Fruit fly (Drosophila melanogaster): ENCODE measurements around the gene CG9040.
A peak's percentile ranks its signal among the peaks of the same experiment; 100 is the strongest.

CG9040 gene

DNA sequence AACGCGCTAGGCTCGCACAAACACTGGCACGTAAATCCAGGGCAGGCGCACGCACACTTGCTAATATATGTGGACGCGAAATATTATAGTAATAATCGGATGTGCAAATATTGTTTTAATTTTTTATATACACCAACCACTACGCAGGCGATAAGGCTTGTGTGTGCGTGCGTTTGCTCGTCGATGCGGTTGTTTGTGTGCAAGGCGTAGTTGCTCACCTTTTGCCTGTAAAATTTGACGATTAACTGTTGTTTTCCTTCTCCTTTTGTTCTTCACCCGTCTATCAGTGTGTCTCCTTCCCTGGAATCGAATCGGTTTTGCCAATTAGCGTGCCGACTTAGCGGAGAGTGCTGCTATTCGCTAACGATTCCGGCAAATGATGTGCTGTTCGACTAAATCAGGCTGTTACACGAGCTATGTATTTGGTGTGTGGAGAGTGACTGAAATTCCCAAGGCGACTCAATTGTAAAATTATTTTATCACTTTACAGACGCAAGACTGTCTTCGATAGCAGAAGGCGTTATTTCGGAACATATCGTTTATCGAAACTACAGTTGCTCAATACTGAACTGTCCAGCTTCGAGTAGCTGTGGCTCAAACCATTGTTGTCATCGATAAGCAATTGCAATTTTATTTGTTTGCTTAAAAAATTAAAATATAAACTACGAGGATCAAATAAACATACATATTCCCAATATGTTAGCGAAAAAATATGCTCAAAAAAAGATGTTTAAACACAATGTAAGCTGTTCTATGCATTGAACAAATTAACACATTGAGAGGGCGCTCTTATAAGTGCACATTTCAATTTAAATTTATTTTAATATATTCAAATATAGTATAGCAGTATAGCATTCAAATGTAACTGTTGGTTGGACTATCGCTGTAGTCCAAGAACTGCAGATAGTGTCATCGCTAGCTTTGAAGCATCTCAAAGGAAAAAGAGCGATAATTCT is 43.8 kb downstream of the CG9040 start, which contains the start of the genes CG6650 and endos:
TSS of gene CG6650 (plus strand) at position 280 of the 956 bp plus-strand sequence.
TSS of gene endos (minus strand) at position 536 of the 956 bp plus-strand sequence.
- TF ChIP-seq EcR (GFP tag; optimal IDR thresholded peaks at IDR 0.05), result no peak
- peak; percentile 18 for TF ChIP-seq gl (tag; optimal IDR thresholded peaks at IDR 0.05)
- TF ChIP-seq CG17806 (tag; optimal IDR thresholded peaks at IDR 0.05), result peak; percentile 5
- peak; percentile 47 for TF ChIP-seq CG8301 (tag; optimal IDR thresholded peaks at IDR 0.05)
- TF ChIP-seq CG12605 (GFP tag; IDR thresholded peaks at IDR 0.05), result no peak
- TF ChIP-seq CG4496 (GFP tag; IDR thresholded peaks at IDR 0.05), result peak; percentile 51; the same call in 1 of the 3 replicates
- TF ChIP-seq CG9948 (tag; optimal IDR thresholded peaks at IDR 0.05), result peak; percentile 4
- TF ChIP-seq rn (GFP tag; IDR thresholded peaks at IDR 0.05), result no peak
- TF ChIP-seq CG8159 (tag; optimal IDR thresholded peaks at IDR 0.05), result peak; percentile 21
- TF ChIP-seq CG13204 (GFP tag; optimal IDR thresholded peaks at IDR 0.05), result peak; percentile 25
- TF ChIP-seq Pif1B (GFP tag; optimal IDR thresholded peaks at IDR 0.05), result no peak
- TF ChIP-seq CG14655 (GFP tag; optimal IDR thresholded peaks at IDR 0.05), result peak; percentile 20
- no peak for TF ChIP-seq fd96Ca (GFP tag; IDR thresholded peaks at IDR 0.05)
- no peak for TF ChIP-seq D1 (tag; optimal IDR thresholded peaks at IDR 0.05)
- no peak for TF ChIP-seq CG10348 (GFP tag; IDR thresholded peaks at IDR 0.05)
- no peak for TF ChIP-seq CG34367 (tag; optimal IDR thresholded peaks at IDR 0.05)
- no peak for TF ChIP-seq Pif1A (GFP tag; optimal IDR thresholded peaks at IDR 0.05)
- TF ChIP-seq CG15710 (tag; optimal IDR thresholded peaks at IDR 0.05), result peak; percentile 40
- TF ChIP-seq Snoo (tag; optimal IDR thresholded peaks at IDR 0.05), result peak; percentile 5
- TF ChIP-seq CG32121 (GFP tag; IDR thresholded peaks at IDR 0.05), result peak; percentile 38; the same call in 1 of the 2 replicates
- 0 out of 2 replicates have a peak, but pooled peaks have one; percentile 5 for TF ChIP-seq Ets98B (GFP tag; IDR thresholded peaks at IDR 0.05)

DNA sequence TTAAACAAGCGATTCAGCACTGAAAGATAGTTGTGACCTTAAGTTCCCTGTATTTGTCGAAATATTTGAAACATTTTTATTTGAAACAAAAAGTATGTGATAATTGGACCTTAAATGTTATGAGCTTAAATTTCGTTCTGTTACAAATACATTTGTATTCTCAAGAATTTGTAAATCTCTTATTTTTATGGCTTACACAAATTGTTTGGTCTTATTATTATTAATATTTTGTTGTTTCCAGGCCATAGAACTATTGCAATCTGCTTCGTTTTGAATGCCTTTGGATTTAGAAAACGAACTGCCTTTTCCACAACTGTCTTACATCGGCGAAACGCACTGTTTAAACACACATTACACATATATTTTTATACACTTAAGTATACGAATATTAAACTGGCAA is 46.8 kb downstream of the CG9040 start, which contains the start of gene CG6661:
TSS of gene CG6661 (plus strand) at position 301 of the 400 bp plus-strand sequence.
- TF ChIP-seq Ets98B (GFP tag; IDR thresholded peaks at IDR 0.05) (no peak), D1 (tag; optimal IDR thresholded peaks at IDR 0.05) (no peak), rn (GFP tag; IDR thresholded peaks at IDR 0.05) (no peak), CG10348 (GFP tag; IDR thresholded peaks at IDR 0.05) (no peak), Snoo (tag; optimal IDR thresholded peaks at IDR 0.05) (no peak), CG12605 (GFP tag; IDR thresholded peaks at IDR 0.05) (no peak), CG34367 (tag; optimal IDR thresholded peaks at IDR 0.05) (no peak), CG9948 (tag; optimal IDR thresholded peaks at IDR 0.05) (no peak), fd96Ca (GFP tag; IDR thresholded peaks at IDR 0.05) (no peak), EcR (GFP tag; optimal IDR thresholded peaks at IDR 0.05) (no peak), CG8159 (tag; optimal IDR thresholded peaks at IDR 0.05) (no peak), CG14655 (GFP tag; optimal IDR thresholded peaks at IDR 0.05) (no peak), CG15710 (tag; optimal IDR thresholded peaks at IDR 0.05) (no peak), CG8301 (tag; optimal IDR thresholded peaks at IDR 0.05) (no peak), Pif1B (GFP tag; optimal IDR thresholded peaks at IDR 0.05) (no peak)

DNA sequence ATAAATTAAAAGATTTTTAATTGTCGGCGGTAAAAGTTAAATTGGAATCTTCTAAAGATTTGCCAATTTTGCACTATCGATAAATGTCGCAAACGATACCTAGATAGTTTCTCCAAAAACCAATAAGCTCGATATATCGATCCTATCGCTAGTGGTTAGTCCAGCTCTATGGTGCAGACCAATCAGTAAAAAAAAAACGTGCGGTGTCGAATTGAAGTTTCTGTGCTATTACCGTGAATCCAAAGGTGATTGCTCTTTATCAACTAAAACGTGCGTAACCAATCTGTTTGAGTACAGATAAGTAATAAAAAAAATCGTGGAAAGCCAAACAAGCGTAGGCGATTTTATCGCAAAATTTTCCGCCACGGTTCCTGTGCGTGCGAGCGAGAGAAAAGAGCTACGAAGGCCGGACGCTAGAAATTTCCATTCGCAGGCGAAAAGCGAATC is 49.2 kb downstream of the CG9040 start, which contains the start of gene Hsp110:
TSS of gene Hsp110 (plus strand) at position 153 of the 447 bp plus-strand sequence.
- TF ChIP-seq CG10348 (GFP tag; IDR thresholded peaks at IDR 0.05) (no peak), CG4496 (GFP tag; IDR thresholded peaks at IDR 0.05) (no peak), CG12605 (GFP tag; IDR thresholded peaks at IDR 0.05) (no peak), gl (tag; optimal IDR thresholded peaks at IDR 0.05) (no peak), Snoo (tag; optimal IDR thresholded peaks at IDR 0.05) (peak; percentile 14), CG34367 (tag; optimal IDR thresholded peaks at IDR 0.05) (no peak), EcR (GFP tag; optimal IDR thresholded peaks at IDR 0.05) (peak; percentile 77), fd96Ca (GFP tag; IDR thresholded peaks at IDR 0.05) (0 out of 3 replicates have a peak, but pooled peaks have one; percentile 24), CG8159 (tag; optimal IDR thresholded peaks at IDR 0.05) (peak; percentile 12), CG8301 (tag; optimal IDR thresholded peaks at IDR 0.05) (peak; percentile 16), D1 (tag; optimal IDR thresholded peaks at IDR 0.05) (no peak), Pif1B (GFP tag; optimal IDR thresholded peaks at IDR 0.05) (no peak), CG9948 (tag; optimal IDR thresholded peaks at IDR 0.05) (no peak), CG15710 (tag; optimal IDR thresholded peaks at IDR 0.05) (no peak), rn (GFP tag; IDR thresholded peaks at IDR 0.05) (no peak), CG32121 (GFP tag; IDR thresholded peaks at IDR 0.05) (no peak), Ets98B (GFP tag; IDR thresholded peaks at IDR 0.05) (peak; percentile 37; the same call in 1 of the 2 replicates), CG17806 (tag; optimal IDR thresholded peaks at IDR 0.05) (no peak), CG14655 (GFP tag; optimal IDR thresholded peaks at IDR 0.05) (no peak), CG13204 (GFP tag; optimal IDR thresholded peaks at IDR 0.05) (no peak), Pif1A (GFP tag; optimal IDR thresholded peaks at IDR 0.05) (no peak)

Data from whole organism, pupa.